Worm (Caenorhabditis elegans): ENCODE data around the gene R11D1.2.

DNA sequence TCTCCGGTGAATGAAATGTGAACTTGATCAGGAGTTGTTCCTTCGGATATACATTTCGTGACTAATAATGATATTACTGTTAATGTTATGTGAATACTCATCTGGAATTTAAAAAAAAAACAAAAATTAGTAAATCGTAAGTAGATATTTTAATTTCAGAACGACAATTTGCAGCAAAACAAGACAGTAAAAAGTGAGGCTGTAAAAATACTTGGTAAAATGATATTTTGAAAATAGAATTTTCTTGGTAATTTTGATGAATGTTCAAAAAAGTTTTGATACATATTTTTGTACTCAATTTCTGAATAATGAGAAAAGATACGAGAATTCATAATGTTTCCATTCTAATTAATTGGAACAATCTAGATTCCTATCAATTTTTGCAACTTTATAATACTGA, 51.3 kb downstream of the R11D1.2 start, which contains the start of gene papl-1:
- TF ChIP-seq snpc-4 (tag; optimal IDR thresholded peaks at IDR 0.05) (no peak), nhr-237 (tag; optimal IDR thresholded peaks at IDR 0.05) (no peak), nhr-11 (tag; optimal IDR thresholded peaks at IDR 0.05) (no peak), fos-1 (tag; optimal IDR thresholded peaks at IDR 0.05) (no peak), lin-13 (GFP tag; optimal IDR thresholded peaks at IDR 0.05) (no peak), unc-62 (GFP tag; optimal IDR thresholded peaks at IDR 0.05) (no peak), mep-1 (tag; optimal IDR thresholded peaks at IDR 0.05) (no peak), ztf-11 (tag; optimal IDR thresholded peaks at IDR 0.05) (no peak)
